Fruit fly (Drosophila melanogaster) S2 (cell line): Measurements from ENCODE around the gene Men.

Source experiments
- CG8478 ChIP-seq: fragments of >200 bp; optimal IDR thresholded peaks from 2 replicates; lab custom pipeline; 2018
- CTCF ChIP-seq, 2 experiments: fragments of >200 bp; optimal IDR thresholded peaks; 2 replicates each; lab custom pipeline; 2018

dm6 chr3R:12688672-12689417 lies 33.4 kb downstream of the Men start, which contains the start of gene kar:
- TF ChIP-seq CTCF (optimal IDR thresholded peaks at IDR 0.05; lab: Kevin White, UChicago): no peak
- no peak for TF ChIP-seq CG8478 (lab: Kevin White, UChicago)
